Fruit fly (Drosophila melanogaster): ENCODE results near the gene Spps.

Gene Spps

dm6 chr3R:24230423-24231205, 3.9 kb upstream of the Spps start, which contains the start of gene mask:
Gene mask, plus strand, starts transcription at chr3R:24230562.
- peak; percentile 87 for TF ChIP-seq toe (GFP tag; optimal IDR thresholded peaks at IDR 0.05)
- TF ChIP-seq CG5204 (GFP tag; optimal IDR thresholded peaks at IDR 0.05): no peak
- TF ChIP-seq kay (GFP tag; ENCODE audit: borderline replicate concordance): no peak
- TF ChIP-seq CG12768 (GFP tag; optimal IDR thresholded peaks at IDR 0.05): peak; percentile 67
- no peak for TF ChIP-seq Clk (GFP tag; optimal IDR thresholded peaks at IDR 0.05)
- TF ChIP-seq CG33017 (tag; optimal IDR thresholded peaks at IDR 0.05): peak; percentile 50
- TF ChIP-seq Crg-1 (GFP tag; optimal IDR thresholded peaks at IDR 0.05): peak; percentile 90
- peak; percentile 39 for TF ChIP-seq CG14711 (tag; optimal IDR thresholded peaks at IDR 0.05)
- TF ChIP-seq CG1620 (GFP tag; optimal IDR thresholded peaks at IDR 0.05): peak; percentile 93
- peak; percentile 90 for TF ChIP-seq Hr96 (GFP tag; optimal IDR thresholded peaks at IDR 0.05)
- TF ChIP-seq cic (GFP tag; optimal IDR thresholded peaks at IDR 0.05): peak; percentile 29
- peak; percentile 43 for TF ChIP-seq pad (GFP tag; optimal IDR thresholded peaks at IDR 0.05)
- peak; percentile 70 for TF ChIP-seq Mnt (GFP tag; optimal IDR thresholded peaks at IDR 0.05)
- TF ChIP-seq ovo (GFP tag; optimal IDR thresholded peaks at IDR 0.05): peak; percentile 90
- peak; percentile 82 for TF ChIP-seq CG7045 (GFP tag; optimal IDR thresholded peaks at IDR 0.05)
- peak; percentile 84 for TF ChIP-seq CG7101 (tag; optimal IDR thresholded peaks at IDR 0.05)
- peak; percentile 64 for TF ChIP-seq tj (GFP tag; optimal IDR thresholded peaks at IDR 0.05)
- no peak for TF ChIP-seq cnc (optimal IDR thresholded peaks at IDR 0.05)
- peak; percentile 90 for TF ChIP-seq CG11617 (GFP tag; optimal IDR thresholded peaks at IDR 0.05)
- TF ChIP-seq bab1 (GFP tag; optimal IDR thresholded peaks at IDR 0.05): peak; percentile 73

- TF ChIP-seq Mnt (GFP tag; optimal IDR thresholded peaks at IDR 0.05) (no peak), tj (GFP tag; optimal IDR thresholded peaks at IDR 0.05) (no peak), cic (GFP tag; optimal IDR thresholded peaks at IDR 0.05) (no peak), CG14711 (tag; optimal IDR thresholded peaks at IDR 0.05) (no peak), Crg-1 (GFP tag; optimal IDR thresholded peaks at IDR 0.05) (no peak), CG7045 (GFP tag; optimal IDR thresholded peaks at IDR 0.05) (no peak), ovo (GFP tag; optimal IDR thresholded peaks at IDR 0.05) (no peak), cnc (optimal IDR thresholded peaks at IDR 0.05) (no peak), bab1 (GFP tag; optimal IDR thresholded peaks at IDR 0.05) (no peak), CG11617 (GFP tag; optimal IDR thresholded peaks at IDR 0.05) (no peak), CG7101 (tag; optimal IDR thresholded peaks at IDR 0.05) (no peak), CG5204 (GFP tag; optimal IDR thresholded peaks at IDR 0.05) (no peak), toe (GFP tag; optimal IDR thresholded peaks at IDR 0.05) (no peak), CG1620 (GFP tag; optimal IDR thresholded peaks at IDR 0.05) (no peak), CG33017 (tag; optimal IDR thresholded peaks at IDR 0.05) (no peak)
Measured at dm6 chr3R:24229870-24230422, 3.2 kb upstream of the Spps start, which contains the start of gene Spase22-23. Gene Spase22-23, minus strand, starts transcription at chr3R:24230035.

- peak; percentile 71 for TF ChIP-seq kay (GFP tag; ENCODE audit: borderline replicate concordance)
- no peak for TF ChIP-seq cnc (optimal IDR thresholded peaks at IDR 0.05)
- TF ChIP-seq CG7101 (tag; optimal IDR thresholded peaks at IDR 0.05): no peak
- no peak for TF ChIP-seq toe (GFP tag; optimal IDR thresholded peaks at IDR 0.05)
Measured at dm6 chr3R:24228675-24229074, 1.9 kb upstream of the Spps start, which contains the start of gene Acp95EF. Gene Acp95EF, plus strand, starts transcription at chr3R:24228975.

dm6 chr3R:24221334-24222302, 5.1 kb downstream of the Spps start, which contains the start of gene twin:
Gene twin, minus strand, starts transcription at chr3R:24221965.
- no peak for TF ChIP-seq cnc (optimal IDR thresholded peaks at IDR 0.05)
- peak; percentile 93 for TF ChIP-seq kay (GFP tag; ENCODE audit: borderline replicate concordance)
- peak; percentile 45 for TF ChIP-seq Mnt (GFP tag; optimal IDR thresholded peaks at IDR 0.05)
- no peak for TF ChIP-seq CG7045 (GFP tag; optimal IDR thresholded peaks at IDR 0.05)
- TF ChIP-seq CG7101 (tag; optimal IDR thresholded peaks at IDR 0.05): peak; percentile 50
- peak; percentile 30 for TF ChIP-seq CG33017 (tag; optimal IDR thresholded peaks at IDR 0.05)
- no peak for TF ChIP-seq Clk (GFP tag; optimal IDR thresholded peaks at IDR 0.05)
- peak; percentile 23 for TF ChIP-seq tj (GFP tag; optimal IDR thresholded peaks at IDR 0.05)
- TF ChIP-seq CG12768 (GFP tag; optimal IDR thresholded peaks at IDR 0.05): peak; percentile 3
- TF ChIP-seq Crg-1 (GFP tag; optimal IDR thresholded peaks at IDR 0.05): peak; percentile 51
- no peak for TF ChIP-seq CG5204 (GFP tag; optimal IDR thresholded peaks at IDR 0.05)
- TF ChIP-seq CG14711 (tag; optimal IDR thresholded peaks at IDR 0.05): peak; percentile 51
- TF ChIP-seq cic (GFP tag; optimal IDR thresholded peaks at IDR 0.05): no peak
- TF ChIP-seq pad (GFP tag; optimal IDR thresholded peaks at IDR 0.05): peak; percentile 32
- peak; percentile 44 for TF ChIP-seq bab1 (GFP tag; optimal IDR thresholded peaks at IDR 0.05)
- peak; percentile 41 for TF ChIP-seq CG11617 (GFP tag; optimal IDR thresholded peaks at IDR 0.05)
- peak; percentile 73 for TF ChIP-seq CG1620 (GFP tag; optimal IDR thresholded peaks at IDR 0.05)
- TF ChIP-seq toe (GFP tag; optimal IDR thresholded peaks at IDR 0.05): peak; percentile 72
- peak; percentile 14 for TF ChIP-seq ovo (GFP tag; optimal IDR thresholded peaks at IDR 0.05)
- TF ChIP-seq Hr96 (GFP tag; optimal IDR thresholded peaks at IDR 0.05): no peak

- TF ChIP-seq Clk (GFP tag; optimal IDR thresholded peaks at IDR 0.05): no peak
- peak; percentile 41 for TF ChIP-seq ovo (GFP tag; optimal IDR thresholded peaks at IDR 0.05)
- TF ChIP-seq CG11617 (GFP tag; optimal IDR thresholded peaks at IDR 0.05): no peak
Measured at dm6 chr3R:24220845-24221244, 5.9 kb downstream of the Spps start, which contains the start of gene cav. Gene cav, plus strand, starts transcription at chr3R:24221103.
